Worm (Caenorhabditis elegans) whole organism, L2 larva: ENCODE results near the gene Y46D2A.3.

Experiments
- Y55F3AM.14 ChIP-seq: fragments of 200-800 bp; sonication (Bioruptor generic); optimal IDR thresholded peaks from 2 replicates; lab custom pipeline; 2018; ENCODE audit warnings: mild to moderate bottlenecking, missing genetic modification characterization, missing compliant biosample characterization
- crh-2 ChIP-seq: sonication (generic microtip); optimal IDR thresholded peaks from 2 replicates; lab custom pipeline; 2017; ENCODE audit warnings: missing biosample characterization, missing genetic modification characterization
- elt-1 ChIP-seq: fragments of 150-350 bp; optimal IDR thresholded peaks from 2 replicates; lab custom pipeline; 2014; ENCODE audit warnings: missing biosample characterization, missing genetic modification characterization
- elt-3 ChIP-seq: sonication (generic microtip); optimal IDR thresholded peaks from 2 replicates; lab custom pipeline; 2017; ENCODE audit warnings: missing biosample characterization, missing genetic modification characterization
- fos-1 ChIP-seq: fragments of 150-350 bp; optimal IDR thresholded peaks from 2 replicates; lab custom pipeline; 2014; ENCODE audit warnings: missing biosample characterization, missing genetic modification characterization
- gmeb-1 ChIP-seq: fragments of 150-350 bp; optimal IDR thresholded peaks from 2 replicates; lab custom pipeline; 2014; ENCODE audit warnings: missing biosample characterization, missing genetic modification characterization
- lin-11 ChIP-seq: fragments of 150-350 bp; sonication (generic microtip); optimal IDR thresholded peaks from 2 replicates; lab custom pipeline; 2014; ENCODE audit warnings: missing biosample characterization, missing genetic modification characterization, inconsistent platforms, mixed read lengths
- lin-13 ChIP-seq: fragments of 150-350 bp; optimal IDR thresholded peaks from 2 replicates; lab custom pipeline; 2014; ENCODE audit warnings: missing biosample characterization, missing genetic modification reagents, missing genetic modification characterization
- lin-39 ChIP-seq: fragments of 150-350 bp; optimal IDR thresholded peaks from 2 replicates; lab custom pipeline; 2014; ENCODE audit warnings: missing biosample characterization, missing genetic modification reagents, missing genetic modification characterization
- mbf-1 ChIP-seq: sonication (generic microtip); optimal IDR thresholded peaks from 2 replicates; lab custom pipeline; 2017; ENCODE audit warnings: missing biosample characterization, missing genetic modification characterization
- nhr-11 ChIP-seq: fragments of 150-350 bp; optimal IDR thresholded peaks from 2 replicates; lab custom pipeline; 2014; ENCODE audit warnings: missing biosample characterization, missing genetic modification characterization
- nhr-129 ChIP-seq: fragments of 150-350 bp; optimal IDR thresholded peaks from 2 replicates; lab custom pipeline; 2014; ENCODE audit warnings: missing biosample characterization, missing genetic modification characterization
- nhr-23 ChIP-seq: fragments of 150-350 bp; optimal IDR thresholded peaks from 2 replicates; lab custom pipeline; 2014; ENCODE audit warnings: missing biosample characterization, missing genetic modification reagents, missing genetic modification characterization
- nhr-77 ChIP-seq: fragments of 150-350 bp; optimal IDR thresholded peaks from 2 replicates; lab custom pipeline; 2014; ENCODE audit warnings: missing biosample characterization, missing genetic modification characterization
- sma-3 ChIP-seq: sonication (generic microtip); optimal IDR thresholded peaks from 2 replicates; lab custom pipeline; 2016; ENCODE audit warnings: missing genetic modification reagents, missing genetic modification characterization, missing compliant biosample characterization
- unc-39 ChIP-seq: fragments of 150-350 bp; optimal IDR thresholded peaks from 2 replicates; lab custom pipeline; 2014; ENCODE audit warnings: missing biosample characterization, missing genetic modification characterization
- ztf-11 ChIP-seq: sonication (generic microtip); optimal IDR thresholded peaks from 2 replicates; lab custom pipeline; 2017; ENCODE audit warnings: missing biosample characterization, missing genetic modification characterization

Gene Y46D2A.3

DNA sequence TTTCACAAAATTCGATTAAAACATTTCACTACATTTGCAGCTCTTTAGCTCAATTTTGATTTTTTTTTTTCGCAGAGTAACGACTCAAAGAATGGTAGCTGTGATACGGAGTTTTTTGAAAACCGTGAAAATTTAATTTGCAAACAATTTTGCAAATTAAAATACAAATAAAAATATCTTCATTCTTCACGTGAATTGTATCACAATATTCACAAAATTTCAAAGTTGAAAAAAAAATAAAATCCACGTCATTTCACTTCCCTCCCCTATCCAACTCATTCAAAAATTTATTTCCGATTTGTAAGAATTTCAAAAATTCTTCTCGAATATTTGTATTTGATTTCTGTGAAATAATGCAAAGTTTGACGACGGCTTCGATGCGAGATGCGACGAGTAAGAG lies 48.4 kb downstream of the Y46D2A.3 start, which contains the start of gene wht-4:
Gene wht-4, plus strand, starts transcription at position 301 of the 400 bp plus-strand sequence.
- TF ChIP-seq unc-39 (tag; lab: Kevin White, UChicago) (no peak), nhr-11 (no peak), nhr-23 (tag; lab: Kevin White, UChicago) (no peak), nhr-77 (tag; lab: Kevin White, UChicago) (no peak), crh-2 (tag; lab: Kevin White, UChicago) (no peak), lin-11 (tag; lab: Kevin White, UChicago) (no peak), lin-39 (tag; lab: Kevin White, UChicago) (no peak), gmeb-1 (tag; lab: Kevin White, UChicago) (no peak)

- no peak for TF ChIP-seq sma-3 (GFP tag; lab: Kevin White, UChicago)
- no peak for TF ChIP-seq lin-11 (tag; lab: Kevin White, UChicago)
- TF ChIP-seq ztf-11, result no peak
- no peak for TF ChIP-seq elt-1 (tag; lab: Kevin White, UChicago)
- no peak for TF ChIP-seq fos-1 (tag; lab: Kevin White, UChicago)
- TF ChIP-seq mbf-1, result no peak
- TF ChIP-seq nhr-129 (tag; lab: Kevin White, UChicago), result no peak
- no peak for TF ChIP-seq lin-13
- no peak for TF ChIP-seq elt-3
- no peak for TF ChIP-seq Y55F3AM.14 (GFP tag; lab: Kevin White, UChicago)
- TF ChIP-seq, all 48 proteins: peak for 0
Measured at ce11 chrII:3277686-3278085, 49.3 kb downstream of the Y46D2A.3 start, which contains the start of gene F02E11.4. Gene F02E11.4 (minus strand): TSS chrII:3277786.
